Fruit fly (Drosophila melanogaster) whole organism, pupa: ENCODE measurements around the gene Rh4.

ENCODE experiments used
- CG10348 ChIP-seq: fragments of 200-800 bp; sonication (Bioruptor generic); IDR thresholded peaks from 2 replicates; pipeline ENCODE4 v1.3.6; 2022; ENCODE audit warnings: missing biosample characterization, missing genetic modification characterization
- CG12605 ChIP-seq: fragments of 200-800 bp; sonication (Bioruptor generic); IDR thresholded peaks from 2 replicates; pipeline ENCODE4 v1.3.6; 2022; ENCODE audit warnings: missing biosample characterization, missing genetic modification characterization
- CG13204 ChIP-seq: fragments of 200-800 bp; sonication (Bioruptor generic); optimal IDR thresholded peaks from 2 replicates; lab custom pipeline; 2018; ENCODE audit warnings: missing biosample characterization, mild to moderate bottlenecking, missing genetic modification characterization, moderate library complexity
- CG14655 ChIP-seq: fragments of 200-800 bp; sonication (Bioruptor generic); optimal IDR thresholded peaks from 3 replicates; lab custom pipeline; 2017; ENCODE audit warnings: mild to moderate bottlenecking, missing biosample characterization, missing genetic modification reagents, missing genetic modification characterization
- CG15710 ChIP-seq: fragments of 200-800 bp; sonication (Bioruptor generic); optimal IDR thresholded peaks from 2 replicates; lab custom pipeline; 2018; ENCODE audit warnings: missing biosample characterization, mild to moderate bottlenecking, missing genetic modification characterization, moderate library complexity
- CG17806 ChIP-seq: fragments of 200-800 bp; sonication (Bioruptor generic); optimal IDR thresholded peaks from 2 replicates; lab custom pipeline; 2018; ENCODE audit warnings: missing biosample characterization, mild to moderate bottlenecking, missing genetic modification characterization, moderate library complexity
- CG32121 ChIP-seq: fragments of 200-800 bp; sonication (Bioruptor generic); IDR thresholded peaks from 2 replicates; pipeline ENCODE4 v1.3.6; 2022; ENCODE audit warnings: missing biosample characterization, missing genetic modification characterization
- CG34367 ChIP-seq: fragments of 200-800 bp; sonication (Bioruptor generic); optimal IDR thresholded peaks from 2 replicates; lab custom pipeline; 2018; ENCODE audit warnings: missing biosample characterization, mild to moderate bottlenecking, missing genetic modification characterization
- CG4496 ChIP-seq: fragments of 200-800 bp; sonication (Bioruptor generic); IDR thresholded peaks from 3 replicates; pipeline ENCODE4 v1.3.6; 2022; ENCODE audit warnings: missing biosample characterization, missing genetic modification characterization
- CG8159 ChIP-seq: fragments of 200-800 bp; sonication (Bioruptor generic); optimal IDR thresholded peaks from 3 replicates; lab custom pipeline; 2018; ENCODE audit warnings: missing biosample characterization, mild to moderate bottlenecking, missing genetic modification characterization, moderate library complexity
- CG8301 ChIP-seq: fragments of 200-800 bp; sonication (Bioruptor generic); optimal IDR thresholded peaks from 2 replicates; lab custom pipeline; 2018; ENCODE audit warnings: missing biosample characterization, mild to moderate bottlenecking, missing genetic modification characterization
- CG9948 ChIP-seq: fragments of 200-800 bp; sonication (Bioruptor generic); optimal IDR thresholded peaks from 2 replicates; lab custom pipeline; 2018; ENCODE audit warnings: missing biosample characterization, mild to moderate bottlenecking, missing genetic modification characterization, moderate library complexity
- D1 ChIP-seq: fragments of 200-800 bp; sonication (Bioruptor generic); optimal IDR thresholded peaks from 2 replicates; lab custom pipeline; 2018; ENCODE audit warnings: missing biosample characterization, mild to moderate bottlenecking, missing genetic modification characterization, moderate library complexity
- EcR ChIP-seq: fragments of 200-800 bp; sonication (Bioruptor generic); optimal IDR thresholded peaks from 3 replicates; lab custom pipeline; 2019; ENCODE audit warnings: missing biosample characterization, missing genetic modification characterization, mild to moderate bottlenecking, moderate library complexity, missing genetic modification reagents
- Ets98B ChIP-seq: fragments of 200-800 bp; sonication (Bioruptor generic); IDR thresholded peaks from 2 replicates; pipeline ENCODE4 v1.3.6; 2022; ENCODE audit warnings: missing biosample characterization, missing genetic modification characterization
- Pif1A ChIP-seq: fragments of 200-800 bp; sonication (Bioruptor generic); optimal IDR thresholded peaks from 3 replicates; lab custom pipeline; 2016; ENCODE audit warnings: missing biosample characterization, missing genetic modification characterization
- Pif1B ChIP-seq: fragments of 200-800 bp; sonication (Bioruptor generic); optimal IDR thresholded peaks from 3 replicates; lab custom pipeline; 2016; ENCODE audit warnings: missing biosample characterization, missing genetic modification characterization
- Snoo ChIP-seq: fragments of 200-800 bp; sonication (Bioruptor generic); optimal IDR thresholded peaks from 3 replicates; lab custom pipeline; 2017; ENCODE audit warnings: missing biosample characterization, mild to moderate bottlenecking, missing genetic modification characterization, inconsistent platforms
- fd96Ca ChIP-seq: fragments of 200-800 bp; sonication (Bioruptor generic); IDR thresholded peaks from 3 replicates; pipeline ENCODE4 v1.3.6; 2022; ENCODE audit warnings: missing biosample characterization, missing genetic modification characterization
- gl ChIP-seq: fragments of 200-800 bp; sonication (Bioruptor generic); optimal IDR thresholded peaks from 2 replicates; lab custom pipeline; 2018; ENCODE audit warnings: missing biosample characterization, mild to moderate bottlenecking, missing genetic modification characterization
- rn ChIP-seq: fragments of 200-800 bp; sonication (Bioruptor generic); IDR thresholded peaks from 2 replicates; pipeline ENCODE4 v1.3.6; 2022; ENCODE audit warnings: missing biosample characterization, missing genetic modification characterization

The Rh4 gene

DNA sequence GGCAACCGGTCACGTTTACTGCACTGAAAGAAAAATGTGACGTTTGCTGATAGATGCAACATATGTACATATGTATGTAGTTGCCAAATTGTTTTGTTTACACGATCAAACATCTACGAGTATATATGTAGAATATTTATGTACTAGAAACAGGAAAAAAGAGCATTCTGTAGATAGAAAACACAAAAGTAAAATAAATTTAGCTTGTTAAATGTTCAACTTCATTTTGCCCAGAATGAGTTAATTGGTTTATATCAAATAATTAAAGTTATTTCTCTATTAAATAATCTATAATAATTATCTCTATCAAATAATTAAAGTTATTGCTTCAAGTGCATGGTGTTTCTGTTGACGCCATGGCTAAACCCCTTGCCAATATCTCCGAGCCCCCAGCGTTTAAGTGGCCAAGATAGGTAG is 10.8 kb upstream of the Rh4 start:
- peak; percentile 87 for TF ChIP-seq CG8301 (tag; lab: Kevin White, UChicago)
- TF ChIP-seq gl (tag; lab: Kevin White, UChicago) = no peak
- TF ChIP-seq CG34367 = no peak
- TF ChIP-seq Pif1B = peak; percentile 28
- TF ChIP-seq D1 (tag; lab: Kevin White, UChicago) = peak; percentile 33
- peak; percentile 7; the same call in 1 of the 3 replicates for TF ChIP-seq CG4496 (GFP tag; lab: Robert Waterston, UW)
- TF ChIP-seq CG9948 (tag; lab: Kevin White, UChicago) = peak; percentile 64
- peak; percentile 88 for TF ChIP-seq CG14655
- no peak for TF ChIP-seq CG10348 (GFP tag; lab: Robert Waterston, UW)
- TF ChIP-seq CG12605 = peak; percentile 12; the same call in 1 of the 2 replicates
- TF ChIP-seq Ets98B (GFP tag; lab: Robert Waterston, UW) = no peak
- no peak for TF ChIP-seq CG32121 (GFP tag; lab: Robert Waterston, UW)
- no peak for TF ChIP-seq EcR (GFP tag; lab: Kevin White, UChicago)
- 0 out of 3 replicates have a peak, but pooled peaks have one; percentile 11 for TF ChIP-seq fd96Ca (GFP tag; lab: Robert Waterston, UW)
- peak; percentile 5 for TF ChIP-seq Pif1A (GFP tag; lab: Kevin White, UChicago)
- no peak for TF ChIP-seq CG15710 (tag; lab: Kevin White, UChicago)
- TF ChIP-seq Snoo (tag; lab: Kevin White, UChicago) = peak; percentile 9
- peak; percentile 78 for TF ChIP-seq CG17806 (tag; lab: Kevin White, UChicago)
- no peak for TF ChIP-seq CG13204 (GFP tag; lab: Kevin White, UChicago)
- TF ChIP-seq rn (GFP tag; lab: Robert Waterston, UW) = no peak
- TF ChIP-seq CG8159 = peak; percentile 73

DNA sequence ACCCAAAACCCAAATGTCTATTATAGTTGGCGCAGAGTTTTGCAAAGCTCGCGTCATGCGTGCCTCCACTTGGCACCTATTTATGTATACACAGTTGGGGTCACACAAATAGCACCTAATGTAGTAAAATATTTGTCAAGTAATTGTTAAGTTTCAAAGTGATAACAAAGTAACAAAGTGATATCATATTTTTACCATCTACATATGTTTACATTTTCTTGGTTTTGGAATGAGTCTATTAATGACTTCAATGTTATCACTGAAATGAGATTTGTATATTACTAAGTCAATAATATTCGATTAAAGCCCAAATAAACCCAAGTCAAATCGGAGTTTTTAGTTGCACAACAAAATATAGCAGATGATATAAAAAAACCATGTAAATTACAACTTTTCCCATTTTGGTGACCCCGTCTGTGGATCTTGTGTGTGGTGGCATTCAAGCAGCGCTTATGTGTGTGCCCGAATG is 10.2 kb upstream of the Rh4 start:
- peak; percentile 45; the same call in 1 of the 3 replicates for TF ChIP-seq CG4496 (GFP tag; lab: Robert Waterston, UW)
- peak; percentile 60 for TF ChIP-seq gl (tag; lab: Kevin White, UChicago)
- TF ChIP-seq D1 (tag; lab: Kevin White, UChicago) = peak; percentile 74
- TF ChIP-seq CG32121 (GFP tag; lab: Robert Waterston, UW) = peak; percentile 70
- TF ChIP-seq fd96Ca (GFP tag; lab: Robert Waterston, UW) = no peak
- TF ChIP-seq CG8301 (tag; lab: Kevin White, UChicago) = peak; percentile 95
- no peak for TF ChIP-seq rn (GFP tag; lab: Robert Waterston, UW)
- peak; percentile 57 for TF ChIP-seq CG12605
- peak; percentile 36 for TF ChIP-seq CG17806 (tag; lab: Kevin White, UChicago)
- TF ChIP-seq CG15710 (tag; lab: Kevin White, UChicago) = peak; percentile 50
- TF ChIP-seq CG9948 (tag; lab: Kevin White, UChicago) = peak; percentile 85
- no peak for TF ChIP-seq CG13204 (GFP tag; lab: Kevin White, UChicago)
- TF ChIP-seq CG14655 = peak; percentile 88
- TF ChIP-seq CG8159 = peak; percentile 57
- TF ChIP-seq Ets98B (GFP tag; lab: Robert Waterston, UW) = peak; percentile 30; the same call in 1 of the 2 replicates
- TF ChIP-seq Pif1B = peak; percentile 70
- peak; percentile 21 for TF ChIP-seq Snoo (tag; lab: Kevin White, UChicago)
- no peak for TF ChIP-seq CG10348 (GFP tag; lab: Robert Waterston, UW)
- TF ChIP-seq Pif1A (GFP tag; lab: Kevin White, UChicago) = peak; percentile 74
- TF ChIP-seq EcR (GFP tag; lab: Kevin White, UChicago) = no peak
- TF ChIP-seq CG34367 = peak; percentile 50

DNA sequence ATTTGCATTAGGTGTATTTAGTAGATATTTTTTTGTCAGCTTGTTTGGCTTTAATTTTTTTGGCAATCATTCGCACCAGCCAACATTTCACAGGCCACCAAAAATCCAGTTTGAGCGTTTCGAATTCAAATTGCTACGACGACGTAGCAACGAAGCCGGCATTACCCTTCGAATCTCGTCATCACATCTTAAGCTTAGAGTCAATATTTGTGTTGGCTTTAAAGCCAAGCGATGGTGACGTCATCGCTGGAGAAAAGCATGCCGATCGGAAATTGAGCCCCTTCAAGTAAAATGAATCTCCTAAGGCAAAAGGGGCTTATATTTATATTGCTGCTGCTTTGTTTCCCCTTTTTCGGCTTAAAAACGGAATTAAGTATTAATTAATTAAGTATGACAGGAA is 9.3 kb upstream of the Rh4 start:
- no peak for TF ChIP-seq rn (GFP tag; lab: Robert Waterston, UW)
- no peak for TF ChIP-seq CG32121 (GFP tag; lab: Robert Waterston, UW)

DNA sequence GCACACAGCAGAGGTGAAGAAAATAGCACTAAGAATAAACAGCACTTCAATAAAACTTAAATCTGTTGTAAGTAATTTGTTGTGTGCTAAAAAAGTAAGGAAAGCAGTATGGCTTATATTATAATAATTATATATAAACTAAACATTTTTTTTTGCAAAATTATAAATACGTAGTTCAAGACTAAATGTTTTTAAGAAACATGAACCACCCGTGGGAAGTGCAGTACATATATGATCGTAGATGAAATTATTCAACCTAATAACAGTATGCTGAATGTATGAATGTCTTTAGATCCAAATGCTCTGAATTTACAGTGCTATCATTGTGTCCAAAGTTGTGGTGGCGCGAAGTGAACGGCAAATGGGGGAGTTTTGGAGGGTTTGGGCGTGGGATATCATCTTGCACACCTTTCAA is 8.4 kb upstream of the Rh4 start:
- TF ChIP-seq CG12605 (no peak), CG8301 (tag; lab: Kevin White, UChicago) (peak; percentile 16), CG14655 (peak; percentile 38)

DNA sequence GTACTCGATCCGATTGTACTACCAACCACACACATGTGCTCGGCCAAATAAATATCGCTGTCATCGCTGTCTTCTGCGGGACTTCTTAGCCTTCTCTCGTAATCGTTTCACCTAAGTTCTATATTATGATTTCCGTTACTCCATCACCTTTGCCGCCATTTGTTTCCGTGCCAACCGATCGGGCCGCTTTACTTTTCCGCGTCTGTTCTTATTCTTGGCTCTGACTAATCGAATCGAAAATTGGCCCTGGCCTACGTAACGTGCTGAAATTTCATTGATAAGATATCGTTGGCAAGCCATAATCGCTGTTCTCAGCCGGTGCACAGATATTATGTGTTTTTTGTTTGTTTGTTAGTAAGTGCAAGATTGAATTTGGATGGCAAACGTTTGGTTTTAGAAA is 4.9 kb upstream of the Rh4 start:
- TF ChIP-seq CG13204 (GFP tag; lab: Kevin White, UChicago) (no peak), CG4496 (GFP tag; lab: Robert Waterston, UW) (no peak), EcR (GFP tag; lab: Kevin White, UChicago) (no peak), CG9948 (tag; lab: Kevin White, UChicago) (no peak), Snoo (tag; lab: Kevin White, UChicago) (no peak), CG12605 (no peak), CG15710 (tag; lab: Kevin White, UChicago) (no peak)

DNA sequence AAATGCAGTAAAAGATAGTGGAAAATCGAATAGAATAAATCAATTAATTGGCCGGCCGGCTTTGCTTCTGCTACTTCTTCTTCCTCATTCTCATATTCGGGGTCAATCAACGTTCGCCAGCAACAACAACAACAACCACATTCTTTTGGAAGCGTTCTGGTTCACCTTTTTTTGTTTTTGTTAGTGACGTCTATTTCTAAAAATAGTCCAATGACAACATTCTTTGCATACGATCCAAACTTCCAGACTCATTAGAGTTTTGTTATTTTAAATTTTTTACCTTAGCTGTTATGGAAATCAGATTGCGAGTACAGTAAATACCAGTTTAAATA is 3.5 kb upstream of the Rh4 start:
- TF ChIP-seq gl (tag; lab: Kevin White, UChicago) (no peak), Ets98B (GFP tag; lab: Robert Waterston, UW) (no peak), CG17806 (tag; lab: Kevin White, UChicago) (no peak), Pif1A (GFP tag; lab: Kevin White, UChicago) (no peak), CG9948 (tag; lab: Kevin White, UChicago) (no peak), Pif1B (no peak), D1 (tag; lab: Kevin White, UChicago) (no peak), CG14655 (no peak), CG32121 (GFP tag; lab: Robert Waterston, UW) (no peak), CG4496 (GFP tag; lab: Robert Waterston, UW) (no peak), CG15710 (tag; lab: Kevin White, UChicago) (no peak), CG12605 (no peak), CG13204 (GFP tag; lab: Kevin White, UChicago) (no peak), CG8159 (no peak), Snoo (tag; lab: Kevin White, UChicago) (no peak)
